Fruit fly (Drosophila melanogaster): ENCODE results near the gene dikar.

dikar gene

DNA sequence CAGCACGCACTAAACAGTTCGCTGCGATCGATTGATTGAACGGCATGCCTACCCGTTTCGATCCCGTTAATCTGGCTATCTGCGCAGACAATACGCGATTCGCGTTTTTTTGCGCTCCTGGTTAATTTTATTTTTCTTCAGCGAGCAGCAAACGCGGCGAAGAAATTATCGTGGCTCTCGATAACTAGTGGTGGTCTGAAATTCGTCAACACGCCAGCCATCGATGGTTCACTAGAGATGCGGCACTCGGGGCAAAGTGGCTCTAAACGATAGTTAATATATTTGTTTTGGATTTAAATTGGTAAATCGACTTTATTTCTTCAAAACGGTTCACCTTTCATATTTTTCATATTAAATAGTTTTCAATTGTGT is at the start of gene dikar:
Gene dikar, minus strand, starts transcription at position 191 of the 372 bp plus-strand sequence.
- no peak for TF ChIP-seq Sin3A (optimal IDR thresholded peaks at IDR 0.05)
- no peak for TF ChIP-seq insv (optimal IDR thresholded peaks at IDR 0.05)
- no peak for TF ChIP-seq psq (optimal IDR thresholded peaks at IDR 0.05)
- TF ChIP-seq ttk (optimal IDR thresholded peaks at IDR 0.05), result no peak
- no peak for TF ChIP-seq Myc (optimal IDR thresholded peaks at IDR 0.05)
- no peak for TF ChIP-seq h (optimal IDR thresholded peaks at IDR 0.05)

DNA sequence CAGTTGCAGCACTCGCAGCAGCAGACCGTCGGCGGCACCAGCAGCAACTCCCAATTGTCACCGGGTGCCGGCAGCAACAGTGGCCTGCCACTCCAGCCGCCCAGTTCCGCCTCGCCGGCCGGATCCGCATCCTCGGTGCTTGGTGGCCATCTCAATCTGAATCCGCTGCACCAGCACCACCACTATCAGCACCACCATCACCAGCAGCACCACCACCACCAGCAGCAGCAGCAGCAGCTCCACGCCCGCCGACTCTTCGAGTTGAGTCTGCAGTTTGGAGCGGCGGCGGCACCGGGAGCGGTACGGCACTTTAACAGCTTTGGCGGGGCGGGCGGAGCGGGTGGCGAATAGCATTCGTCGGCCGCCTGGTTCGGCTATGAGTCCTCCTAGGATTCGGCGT is 49.7 kb upstream of the dikar start:
- TF ChIP-seq ttk (optimal IDR thresholded peaks at IDR 0.05), result no peak
- no peak for TF ChIP-seq psq (optimal IDR thresholded peaks at IDR 0.05)
- no peak for TF ChIP-seq h (optimal IDR thresholded peaks at IDR 0.05)
- TF ChIP-seq Myc (optimal IDR thresholded peaks at IDR 0.05), result no peak
- no peak for TF ChIP-seq insv (optimal IDR thresholded peaks at IDR 0.05)
- TF ChIP-seq Sin3A (optimal IDR thresholded peaks at IDR 0.05), result no peak

- no peak for TF ChIP-seq insv (optimal IDR thresholded peaks at IDR 0.05)
- no peak for TF ChIP-seq Myc (optimal IDR thresholded peaks at IDR 0.05)
- TF ChIP-seq Sin3A (optimal IDR thresholded peaks at IDR 0.05), result no peak
- TF ChIP-seq ttk (optimal IDR thresholded peaks at IDR 0.05), result no peak
- TF ChIP-seq h (optimal IDR thresholded peaks at IDR 0.05), result no peak
- TF ChIP-seq psq (optimal IDR thresholded peaks at IDR 0.05), result no peak
These were observed 46.9 kb upstream of the dikar start, which contains the start of gene vvl for dm6 chr3L:6789788-6790325. vvl (plus strand) TSS chr3L:6790158.

dm6 chr3L:6787502-6787901 is 44.5 kb upstream of the dikar start:
- TF ChIP-seq ttk (optimal IDR thresholded peaks at IDR 0.05) (no peak), Sin3A (optimal IDR thresholded peaks at IDR 0.05) (no peak), Myc (optimal IDR thresholded peaks at IDR 0.05) (no peak), psq (optimal IDR thresholded peaks at IDR 0.05) (no peak), h (optimal IDR thresholded peaks at IDR 0.05) (no peak), insv (optimal IDR thresholded peaks at IDR 0.05) (no peak)

DNA sequence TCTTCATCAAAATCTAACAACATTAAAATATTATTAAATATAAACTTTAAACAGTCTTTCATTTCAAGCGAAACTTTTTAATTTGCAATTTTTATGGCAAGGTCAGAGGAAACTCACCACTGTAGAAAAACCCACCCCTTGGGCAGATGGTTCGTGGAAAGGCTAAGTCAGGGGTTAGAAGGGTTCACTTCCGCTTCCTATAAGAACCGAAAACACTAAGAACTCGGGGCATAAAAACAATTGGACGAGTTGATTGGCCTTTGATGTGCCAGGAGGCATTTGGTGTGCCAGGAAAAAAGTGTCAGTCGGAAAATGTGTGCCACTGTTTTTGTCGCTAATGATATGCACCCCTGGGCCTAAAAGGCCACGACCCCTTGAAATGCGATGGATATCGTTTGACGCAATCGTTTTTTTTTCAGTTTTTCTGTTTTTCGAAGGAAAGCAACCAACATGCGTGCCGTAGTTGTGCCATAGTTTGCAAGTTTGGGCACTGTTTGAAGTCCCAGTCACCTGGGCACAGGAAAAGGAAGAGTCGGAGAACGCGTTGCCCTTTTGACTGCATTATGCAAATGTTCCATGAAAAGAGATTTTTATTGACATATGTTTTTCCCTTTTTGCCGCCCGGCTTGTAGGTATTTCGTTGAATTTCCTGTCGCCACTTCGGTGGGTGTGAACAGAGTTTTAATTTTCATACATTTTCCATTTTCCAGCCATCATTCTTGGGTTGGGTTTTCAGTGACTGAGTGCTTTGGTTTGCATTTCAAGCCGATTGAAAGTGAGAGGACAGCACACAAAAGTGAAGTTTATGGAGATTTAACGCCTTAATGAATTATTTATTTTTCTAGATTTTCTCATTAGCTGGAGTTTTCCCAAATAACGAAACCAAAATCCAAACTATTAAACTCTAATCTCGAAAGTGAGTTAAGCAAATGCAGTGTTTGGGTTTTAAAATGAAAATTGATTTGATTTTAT is 42.0 kb upstream of the dikar start:
- TF ChIP-seq Myc (optimal IDR thresholded peaks at IDR 0.05), result no peak
- no peak for TF ChIP-seq ttk (optimal IDR thresholded peaks at IDR 0.05)
- TF ChIP-seq psq (optimal IDR thresholded peaks at IDR 0.05), result no peak
- no peak for TF ChIP-seq Sin3A (optimal IDR thresholded peaks at IDR 0.05)
- TF ChIP-seq insv (optimal IDR thresholded peaks at IDR 0.05), result no peak
- TF ChIP-seq h (optimal IDR thresholded peaks at IDR 0.05), result no peak

- TF ChIP-seq Myc (optimal IDR thresholded peaks at IDR 0.05), result no peak
- TF ChIP-seq ttk (optimal IDR thresholded peaks at IDR 0.05), result no peak
- no peak for TF ChIP-seq Sin3A (optimal IDR thresholded peaks at IDR 0.05)
- TF ChIP-seq insv (optimal IDR thresholded peaks at IDR 0.05), result no peak
- no peak for TF ChIP-seq psq (optimal IDR thresholded peaks at IDR 0.05)
- TF ChIP-seq h (optimal IDR thresholded peaks at IDR 0.05), result no peak
These were observed 40.4 kb upstream of the dikar start for dm6 chr3L:6783403-6783802.

DNA sequence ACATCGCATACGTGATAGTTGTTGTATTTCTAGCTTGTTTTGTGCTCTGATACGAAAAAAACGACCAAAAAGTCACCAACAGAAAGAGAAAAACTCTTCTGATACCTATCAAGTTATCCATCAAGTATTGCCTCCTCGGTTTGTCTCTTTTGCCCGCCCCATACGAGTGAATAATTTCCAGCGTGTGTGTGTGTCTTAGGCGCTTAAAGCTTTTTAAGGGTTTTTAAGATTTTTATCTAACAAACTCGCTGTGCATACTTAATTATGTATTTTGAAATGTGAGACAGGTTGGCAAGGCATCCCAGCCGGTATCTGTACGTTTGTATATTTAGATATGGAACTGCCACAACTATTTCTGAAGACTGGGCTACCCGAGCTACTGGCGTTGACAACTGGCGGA is 36.4 kb upstream of the dikar start:
- TF ChIP-seq ttk (optimal IDR thresholded peaks at IDR 0.05) (no peak), h (optimal IDR thresholded peaks at IDR 0.05) (no peak), Myc (optimal IDR thresholded peaks at IDR 0.05) (no peak)

DNA sequence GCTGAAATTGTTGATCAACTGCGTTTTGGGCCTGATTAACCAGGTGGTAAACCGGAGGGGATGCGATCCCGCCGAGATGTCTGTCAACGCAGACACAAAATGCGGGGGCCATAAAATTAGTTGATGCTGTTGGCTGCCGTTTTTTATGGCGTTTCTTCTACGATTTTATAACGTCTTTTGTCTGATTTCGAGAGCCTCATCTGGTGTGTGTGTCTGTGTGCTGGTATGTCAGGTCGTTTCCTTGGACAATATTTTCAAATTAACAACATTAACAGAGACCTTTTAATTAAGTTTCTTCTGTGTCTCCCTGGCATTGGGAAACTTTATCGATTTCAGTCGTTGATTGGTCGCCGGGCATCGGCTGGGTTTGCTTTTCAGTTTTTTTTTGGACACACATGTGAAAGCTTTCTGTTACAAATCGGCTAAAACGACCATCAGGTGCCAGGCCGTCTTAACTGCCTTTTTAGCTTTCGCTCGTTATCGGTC is 35.9 kb upstream of the dikar start:
- TF ChIP-seq h (optimal IDR thresholded peaks at IDR 0.05), result no peak
- no peak for TF ChIP-seq insv (optimal IDR thresholded peaks at IDR 0.05)
- TF ChIP-seq ttk (optimal IDR thresholded peaks at IDR 0.05), result no peak
- no peak for TF ChIP-seq psq (optimal IDR thresholded peaks at IDR 0.05)
- TF ChIP-seq Myc (optimal IDR thresholded peaks at IDR 0.05), result no peak
- no peak for TF ChIP-seq Sin3A (optimal IDR thresholded peaks at IDR 0.05)

dm6 chr3L:6777614-6778013 is 34.6 kb upstream of the dikar start:
- no peak for TF ChIP-seq psq (optimal IDR thresholded peaks at IDR 0.05)
- no peak for TF ChIP-seq Myc (optimal IDR thresholded peaks at IDR 0.05)
- TF ChIP-seq ttk (optimal IDR thresholded peaks at IDR 0.05), result no peak
- no peak for TF ChIP-seq insv (optimal IDR thresholded peaks at IDR 0.05)
- TF ChIP-seq h (optimal IDR thresholded peaks at IDR 0.05), result no peak
- no peak for TF ChIP-seq Sin3A (optimal IDR thresholded peaks at IDR 0.05)

dm6 chr3L:6771851-6772250 is 28.9 kb upstream of the dikar start:
- no peak for TF ChIP-seq ttk (optimal IDR thresholded peaks at IDR 0.05)
- no peak for TF ChIP-seq insv (optimal IDR thresholded peaks at IDR 0.05)
- TF ChIP-seq psq (optimal IDR thresholded peaks at IDR 0.05), result no peak
- TF ChIP-seq Myc (optimal IDR thresholded peaks at IDR 0.05), result no peak

dm6 chr3L:6771208-6771607 is 28.2 kb upstream of the dikar start:
- TF ChIP-seq insv (optimal IDR thresholded peaks at IDR 0.05) (no peak), Sin3A (optimal IDR thresholded peaks at IDR 0.05) (no peak), ttk (optimal IDR thresholded peaks at IDR 0.05) (no peak), psq (optimal IDR thresholded peaks at IDR 0.05) (no peak), h (optimal IDR thresholded peaks at IDR 0.05) (no peak), Myc (optimal IDR thresholded peaks at IDR 0.05) (no peak)

DNA sequence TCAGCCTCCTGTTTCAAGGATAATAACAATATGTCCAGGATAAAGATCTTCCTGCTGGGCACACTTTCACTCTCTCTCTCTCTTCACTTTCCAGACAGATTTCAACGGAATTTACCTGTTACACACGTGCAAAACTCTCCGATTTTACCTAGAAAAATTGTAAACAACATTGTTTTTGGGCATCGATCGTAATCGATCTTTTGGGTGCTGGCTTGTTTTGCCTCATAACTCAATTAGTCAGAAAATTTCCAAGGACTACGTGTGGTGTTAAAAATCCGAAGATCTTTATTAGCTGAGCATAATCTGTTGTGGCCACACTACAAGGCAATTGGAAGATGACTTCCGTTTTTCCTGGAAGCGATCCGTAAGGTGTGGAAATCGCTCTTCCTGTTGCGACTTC is 24.2 kb upstream of the dikar start:
- TF ChIP-seq insv (optimal IDR thresholded peaks at IDR 0.05) (no peak), ttk (optimal IDR thresholded peaks at IDR 0.05) (no peak), psq (optimal IDR thresholded peaks at IDR 0.05) (no peak), Sin3A (optimal IDR thresholded peaks at IDR 0.05) (no peak), h (optimal IDR thresholded peaks at IDR 0.05) (no peak), Myc (optimal IDR thresholded peaks at IDR 0.05) (no peak)

Data from Kc167 (cell line).